Fruit fly (Drosophila melanogaster): ENCODE data around the gene Hsp60D.

Gene Hsp60D

DNA sequence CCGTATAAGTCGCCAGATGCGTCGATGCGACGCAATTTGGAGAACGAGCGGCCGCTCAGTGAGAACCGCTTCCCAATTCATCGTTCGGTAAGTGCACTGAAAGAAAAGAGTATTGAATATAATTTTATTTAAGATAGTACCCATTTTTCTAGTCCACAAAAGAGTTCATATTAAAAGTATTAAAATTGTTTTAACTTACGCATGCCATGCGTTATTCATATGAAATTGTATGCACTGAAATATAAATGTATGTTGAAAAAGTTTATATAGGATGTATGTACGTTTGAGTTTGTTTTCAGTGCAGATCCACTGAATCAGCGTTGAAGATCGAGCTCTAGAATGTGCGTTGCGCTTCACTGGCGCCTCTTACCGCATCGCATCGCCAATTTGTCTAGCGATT lies 49.7 kb downstream of the Hsp60D start:
- TF ChIP-seq dmrt99B (tag; optimal IDR thresholded peaks at IDR 0.05) (peak; percentile 11), CG4424 (GFP tag; optimal IDR thresholded peaks at IDR 0.05) (no peak), CkIIα-i1 (GFP tag; IDR thresholded peaks at IDR 0.05) (no peak), CG8944 (GFP tag; optimal IDR thresholded peaks at IDR 0.05) (no peak), cato (GFP tag; optimal IDR thresholded peaks at IDR 0.05; ENCODE audit: borderline replicate concordance) (no peak), Vsx1 (GFP tag; optimal IDR thresholded peaks at IDR 0.05) (no peak), unpg (GFP tag; optimal IDR thresholded peaks at IDR 0.05) (peak; percentile 17), CG16815 (GFP tag; optimal IDR thresholded peaks at IDR 0.05) (no peak), CG6254 (GFP tag; optimal IDR thresholded peaks at IDR 0.05) (no peak), CG2678 (tag; optimal IDR thresholded peaks at IDR 0.05) (peak; percentile 22), prd (optimal IDR thresholded peaks at IDR 0.05) (no peak), prd (GFP tag; IDR thresholded peaks at IDR 0.05) (no peak), otp (GFP tag; IDR thresholded peaks at IDR 0.05) (no peak), CG13775 (GFP tag; optimal IDR thresholded peaks at IDR 0.05) (peak; percentile 5), CG4404 (GFP tag; IDR thresholded peaks at IDR 0.05) (no peak), vfl (GFP tag; optimal IDR thresholded peaks at IDR 0.05) (no peak), Asciz (GFP tag; optimal IDR thresholded peaks at IDR 0.05) (no peak), Camta (GFP tag; optimal IDR thresholded peaks at IDR 0.05) (no peak), HLHmδ (GFP tag; optimal IDR thresholded peaks at IDR 0.05) (no peak), Rfx (GFP tag; IDR thresholded peaks at IDR 0.05) (0 out of 2 replicates have a peak, but pooled peaks have one; percentile 12), D19A (tag; optimal IDR thresholded peaks at IDR 0.05) (no peak), CG2889 (GFP tag; IDR thresholded peaks at IDR 0.05) (no peak), CG12155 (GFP tag; optimal IDR thresholded peaks at IDR 0.05) (no peak), CG34224 (GFP tag; IDR thresholded peaks at IDR 0.05; ENCODE audit: partially characterized antibody) (no peak), CG17186 (GFP tag; optimal IDR thresholded peaks at IDR 0.05) (no peak), CG12391 (tag; optimal IDR thresholded peaks at IDR 0.05) (peak; percentile 2), al (GFP tag; IDR thresholded peaks at IDR 0.05) (no peak), dan (GFP tag; IDR thresholded peaks at IDR 0.05) (no peak), chm (GFP tag; IDR thresholded peaks at IDR 0.05) (no peak), CG7839 (tag; optimal IDR thresholded peaks at IDR 0.05) (peak; percentile 24), CG3281 (GFP tag; optimal IDR thresholded peaks at IDR 0.05) (peak; percentile 11), Sin3A (optimal IDR thresholded peaks at IDR 0.05) (no peak), CG18476 (GFP tag; optimal IDR thresholded peaks at IDR 0.05) (no peak), CG15269 (tag; optimal IDR thresholded peaks at IDR 0.05) (peak; percentile 18), PHDP (tag; optimal IDR thresholded peaks at IDR 0.05) (peak; percentile 8), CG3847 (GFP tag; IDR thresholded peaks at IDR 0.05) (no peak), sima (GFP tag; optimal IDR thresholded peaks at IDR 0.05) (no peak), MESR4 (GFP tag; optimal IDR thresholded peaks at IDR 0.05) (no peak), rib (GFP tag; IDR thresholded peaks at IDR 0.05) (no peak), grau (tag; optimal IDR thresholded peaks at IDR 0.05) (peak; percentile 29), slbo (GFP tag; IDR thresholded peaks at IDR 0.05) (peak; percentile 46; the same call in 1 of the 2 replicates), Kr (GFP tag; optimal IDR thresholded peaks at IDR 0.05) (no peak), CG2129 (GFP tag; IDR thresholded peaks at IDR 0.05; ENCODE audit: partially characterized antibody) (no peak), CG30431 (GFP tag; optimal IDR thresholded peaks at IDR 0.05) (no peak), pros (GFP tag; optimal IDR thresholded peaks at IDR 0.05) (no peak), wdn (GFP tag; IDR thresholded peaks at IDR 0.05) (no peak), Aef1 (GFP tag; IDR thresholded peaks at IDR 0.05) (no peak), sens (GFP tag) (peak; percentile 86), Meics (GFP tag; optimal IDR thresholded peaks at IDR 0.05) (peak; percentile 3), Doc2 (GFP tag; IDR thresholded peaks at IDR 0.05) (no peak), CG2120 (GFP tag; optimal IDR thresholded peaks at IDR 0.05) (peak; percentile 9), C15 (GFP tag; IDR thresholded peaks at IDR 0.05) (no peak), da (GFP tag; optimal IDR thresholded peaks at IDR 0.05) (no peak)
